Fruit fly (Drosophila melanogaster): Measurements from ENCODE around the gene CG44013.

Gene CG44013

dm6 chr3R:15508631-15509030, 1.1 kb downstream of the CG44013 start, which contains the start of gene CG44014:
CG44014 (minus strand) TSS chr3R:15508886.
- TF ChIP-seq dsf (GFP tag; optimal IDR thresholded peaks at IDR 0.05; ENCODE audit: borderline replicate concordance): no peak
- TF ChIP-seq fru (GFP tag; optimal IDR thresholded peaks at IDR 0.05): no peak
- no peak for TF ChIP-seq N (GFP tag; optimal IDR thresholded peaks at IDR 0.05)
- no peak for TF ChIP-seq GATAd (GFP tag; optimal IDR thresholded peaks at IDR 0.05)
- no peak for TF ChIP-seq CrebA (GFP tag; optimal IDR thresholded peaks at IDR 0.05; ENCODE audit: borderline replicate concordance)
- TF ChIP-seq Myc (optimal IDR thresholded peaks at IDR 0.05): no peak
- no peak for TF ChIP-seq Hr83 (GFP tag; optimal IDR thresholded peaks at IDR 0.05; ENCODE audit: poor library complexity, severe bottlenecking)
- no peak for TF ChIP-seq Rel (GFP tag; optimal IDR thresholded peaks at IDR 0.05)
- no peak for TF ChIP-seq Rel (tag; optimal IDR thresholded peaks at IDR 0.05)
- no peak for TF ChIP-seq CG9705 (GFP tag; optimal IDR thresholded peaks at IDR 0.05)
- TF ChIP-seq sage (GFP tag; optimal IDR thresholded peaks at IDR 0.05): no peak
- no peak for TF ChIP-seq Dfd (GFP tag; optimal IDR thresholded peaks at IDR 0.05)
- TF ChIP-seq br (GFP tag; optimal IDR thresholded peaks at IDR 0.05): no peak
- no peak for TF ChIP-seq pan (optimal IDR thresholded peaks at IDR 0.05)

- TF ChIP-seq sage (GFP tag; optimal IDR thresholded peaks at IDR 0.05): no peak
- TF ChIP-seq CrebA (GFP tag; optimal IDR thresholded peaks at IDR 0.05; ENCODE audit: borderline replicate concordance): no peak
- TF ChIP-seq Mio (GFP tag; optimal IDR thresholded peaks at IDR 0.05): no peak
- no peak for TF ChIP-seq psq (GFP tag; optimal IDR thresholded peaks at IDR 0.05)
- TF ChIP-seq Hr83 (GFP tag; optimal IDR thresholded peaks at IDR 0.05; ENCODE audit: poor library complexity, severe bottlenecking): no peak
- TF ChIP-seq Jra (GFP tag; optimal IDR thresholded peaks at IDR 0.05): no peak
- TF ChIP-seq CG32264 (GFP tag; optimal IDR thresholded peaks at IDR 0.05): no peak
- TF ChIP-seq Dfd (GFP tag; optimal IDR thresholded peaks at IDR 0.05): no peak
- no peak for TF ChIP-seq Myc (optimal IDR thresholded peaks at IDR 0.05)
- TF ChIP-seq pan (optimal IDR thresholded peaks at IDR 0.05): no peak
Measured at dm6 chr3R:15507760-15508159, 2.0 kb downstream of the CG44013 start.

DNA sequence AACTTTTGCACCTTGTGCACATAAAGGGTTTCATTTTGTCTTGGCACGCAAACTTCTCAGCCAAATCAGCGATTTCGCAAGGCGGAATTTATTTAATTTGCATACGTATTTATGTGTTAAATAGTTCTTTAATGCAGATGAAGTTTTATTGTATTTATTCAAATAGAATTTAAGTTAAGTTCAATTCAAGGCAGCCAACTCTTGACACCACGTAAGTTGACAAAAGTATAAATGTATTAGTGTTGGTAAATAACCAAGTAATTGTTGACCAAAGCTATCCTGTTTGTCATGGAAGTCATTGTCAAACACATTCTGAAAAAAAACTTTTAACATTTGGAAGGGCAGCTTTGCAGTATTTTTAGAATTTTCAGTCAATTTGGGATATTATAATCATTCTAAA, 15.4 kb downstream of the CG44013 start, which contains the start of gene maca:
maca (plus strand) TSS at position 301 of the 400 bp plus-strand sequence.
- no peak for TF ChIP-seq woc (GFP tag; optimal IDR thresholded peaks at IDR 0.05)
- no peak for TF ChIP-seq CG32264 (GFP tag; optimal IDR thresholded peaks at IDR 0.05)
- no peak for TF ChIP-seq Hnf4 (GFP tag; optimal IDR thresholded peaks at IDR 0.05)
- TF ChIP-seq jim (GFP tag; optimal IDR thresholded peaks at IDR 0.05): no peak
- no peak for TF ChIP-seq foxo (GFP tag; optimal IDR thresholded peaks at IDR 0.05)
- TF ChIP-seq Rel (GFP tag; optimal IDR thresholded peaks at IDR 0.05): no peak
- no peak for TF ChIP-seq Rel (tag; optimal IDR thresholded peaks at IDR 0.05)
- no peak for TF ChIP-seq dmrt93B (GFP tag; optimal IDR thresholded peaks at IDR 0.05)
- TF ChIP-seq ey (GFP tag; optimal IDR thresholded peaks at IDR 0.05): no peak
- no peak for TF ChIP-seq Hr83 (GFP tag; optimal IDR thresholded peaks at IDR 0.05; ENCODE audit: poor library complexity, severe bottlenecking)

DNA sequence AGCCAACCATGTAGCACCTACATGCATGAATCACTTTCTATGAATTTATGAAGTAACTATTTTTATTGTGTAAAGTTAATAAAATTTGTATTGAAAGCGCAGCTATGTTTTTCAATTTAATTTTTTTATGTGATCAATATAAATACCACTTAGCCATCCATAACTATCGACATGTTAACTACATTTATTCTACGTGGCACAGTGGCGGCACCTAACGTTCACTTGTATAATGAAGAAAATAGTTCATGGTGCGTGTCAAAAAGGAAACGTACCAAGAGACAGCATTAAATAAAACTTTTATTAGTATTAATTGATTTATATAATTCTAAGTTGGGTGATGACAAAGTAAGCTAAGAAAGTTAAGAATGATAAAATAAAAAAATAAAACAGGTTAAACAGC, 16.5 kb downstream of the CG44013 start:
- TF ChIP-seq rgr (GFP tag; optimal IDR thresholded peaks at IDR 0.05) (no peak), HLH106 (tag; optimal IDR thresholded peaks at IDR 0.05) (no peak), usp (GFP tag; optimal IDR thresholded peaks at IDR 0.05) (no peak), GATAd (GFP tag; optimal IDR thresholded peaks at IDR 0.05) (no peak), OdsH (GFP tag; optimal IDR thresholded peaks at IDR 0.05) (no peak), woc (GFP tag; optimal IDR thresholded peaks at IDR 0.05) (no peak), ey (GFP tag; optimal IDR thresholded peaks at IDR 0.05) (no peak), Hr78 (GFP tag; optimal IDR thresholded peaks at IDR 0.05) (no peak), sage (GFP tag; optimal IDR thresholded peaks at IDR 0.05) (no peak), foxo (GFP tag; optimal IDR thresholded peaks at IDR 0.05) (no peak), h (GFP tag; optimal IDR thresholded peaks at IDR 0.05) (no peak), Myc (optimal IDR thresholded peaks at IDR 0.05) (no peak), dl (GFP tag; optimal IDR thresholded peaks at IDR 0.05; ENCODE audit: insufficient read depth in 1 of 2, partially characterized antibody in 2 of 2) (no peak), Vsx2 (GFP tag; optimal IDR thresholded peaks at IDR 0.05; ENCODE audit: partially characterized antibody) (no peak), N (GFP tag; optimal IDR thresholded peaks at IDR 0.05) (no peak), psq (GFP tag; optimal IDR thresholded peaks at IDR 0.05) (no peak), Dfd (GFP tag; optimal IDR thresholded peaks at IDR 0.05) (no peak)

- no peak for TF ChIP-seq sage (GFP tag; optimal IDR thresholded peaks at IDR 0.05)
- TF ChIP-seq Myc (optimal IDR thresholded peaks at IDR 0.05): peak; percentile 53
- no peak for TF ChIP-seq jim (GFP tag; optimal IDR thresholded peaks at IDR 0.05)
- TF ChIP-seq Rel (GFP tag; optimal IDR thresholded peaks at IDR 0.05): no peak
- no peak for TF ChIP-seq Rel (tag; optimal IDR thresholded peaks at IDR 0.05)
Measured at dm6 chr3R:15485866-15486265, 23.9 kb downstream of the CG44013 start, which contains the start of gene obe. obe (plus strand) TSS chr3R:15486050.
